Worm (Caenorhabditis elegans) whole organism, mixed stage, embryonic: Measurements from ENCODE around the gene ugt-65.

Source experiments
- M03D4.4 ChIP-seq: sonication (generic microtip); optimal IDR thresholded peaks from 2 replicates; lab custom pipeline; 2017; ENCODE audit warnings: mild to moderate bottlenecking, missing genetic modification characterization, missing compliant biosample characterization
- elt-1 ChIP-seq: sonication (generic microtip); optimal IDR thresholded peaks from 2 replicates; lab custom pipeline; 2017; ENCODE audit warnings: missing genetic modification characterization, mild to moderate bottlenecking, missing compliant biosample characterization, antibody characterized with exemption, moderate library complexity, borderline replicate concordance; ENCODE audit not compliant: insufficient read depth
- lsy-2 ChIP-seq: fragments of 150-350 bp; optimal IDR thresholded peaks from 2 replicates; lab custom pipeline; 2014; ENCODE audit warnings: missing biosample characterization, missing genetic modification characterization
- nhr-12 ChIP-seq: fragments of 150-350 bp; optimal IDR thresholded peaks from 2 replicates; lab custom pipeline; 2014; ENCODE audit warnings: missing biosample characterization, missing genetic modification characterization
- nhr-2 ChIP-seq: fragments of 150-350 bp; optimal IDR thresholded peaks from 2 replicates; lab custom pipeline; 2014; ENCODE audit warnings: missing biosample characterization, missing genetic modification characterization
- snpc-4 ChIP-seq: fragments of 150-350 bp; optimal IDR thresholded peaks from 2 replicates; lab custom pipeline; 2014; ENCODE audit warnings: missing biosample characterization, missing genetic modification characterization
- unc-39 ChIP-seq: fragments of 150-350 bp; optimal IDR thresholded peaks from 2 replicates; lab custom pipeline; 2014; ENCODE audit warnings: missing biosample characterization, missing genetic modification characterization
- unc-62 ChIP-seq: fragments of 150-350 bp; optimal IDR thresholded peaks from 2 replicates; lab custom pipeline; 2014; ENCODE audit warnings: missing biosample characterization, missing genetic modification reagents, missing genetic modification characterization
- ztf-11 ChIP-seq: fragments of 150-350 bp; optimal IDR thresholded peaks from 2 replicates; lab custom pipeline; 2014; ENCODE audit warnings: missing biosample characterization, missing genetic modification characterization

DNA sequence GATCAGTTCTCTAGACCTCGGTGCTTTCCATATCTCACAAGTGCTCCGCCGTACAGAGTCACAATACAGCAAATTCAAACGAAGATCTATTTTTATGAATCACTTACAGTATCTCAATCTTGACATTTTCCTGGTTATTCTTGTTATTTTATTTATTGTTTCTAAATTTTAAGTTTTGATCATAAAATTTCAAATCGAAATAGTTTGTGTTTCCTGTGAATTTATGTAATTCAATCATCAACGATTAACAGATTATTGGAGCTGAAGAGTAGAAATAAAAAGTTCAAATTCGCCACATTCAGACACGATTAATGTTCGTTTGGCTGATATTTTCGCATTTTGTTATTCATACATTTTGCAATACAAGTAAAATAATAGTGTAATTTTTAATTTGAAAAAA, 11.9 kb downstream of the ugt-65 start, which contains the start of gene clec-184:
- TF ChIP-seq M03D4.4 (tag; lab: Kevin White, UChicago): no peak
- TF ChIP-seq lsy-2: no peak
- TF ChIP-seq ztf-11: no peak
- no peak for TF ChIP-seq nhr-2 (tag; lab: Kevin White, UChicago)
- no peak for TF ChIP-seq elt-1 (tag; lab: Kevin White, UChicago)
- TF ChIP-seq unc-62 (GFP tag; lab: Kevin White, UChicago): no peak
- no peak for TF ChIP-seq nhr-12
- no peak for TF ChIP-seq unc-39 (tag; lab: Kevin White, UChicago)
- TF ChIP-seq snpc-4 (tag; lab: Kevin White, UChicago): no peak
